Fruit fly (Drosophila melanogaster) Kc167 (cell line): ENCODE data around the gene WASp.

ENCODE experiments used
- h ChIP-seq: fragments of >200 bp; optimal IDR thresholded peaks from 3 replicates; lab custom pipeline; 2018; ENCODE audit warnings: missing external identifiers
- insv ChIP-seq: fragments of >200 bp; optimal IDR thresholded peaks from 3 replicates; lab custom pipeline; 2018; ENCODE audit warnings: missing external identifiers

dm6 chr3R:28831172-28831571 is 652 bp downstream of the WASp start:
- TF ChIP-seq insv (lab: Kevin White, UChicago): no peak
- TF ChIP-seq h: no peak
